Fruit fly (Drosophila melanogaster) whole organism, embryonic: ENCODE data around the gene CG46462.

Experiments used
- Atf3 ChIP-seq: fragments of 200-800 bp; sonication (Bioruptor generic); optimal IDR thresholded peaks from 3 replicates; lab custom pipeline; 2016; ENCODE audit warnings: missing biosample characterization, missing genetic modification characterization
- CG12155 ChIP-seq: fragments of 200-800 bp; sonication (Bioruptor generic); optimal IDR thresholded peaks from 3 replicates; lab custom pipeline; 2016; ENCODE audit warnings: missing biosample characterization, missing genetic modification characterization
- CG12769 ChIP-seq: fragments of 200-800 bp; sonication (Bioruptor generic); optimal IDR thresholded peaks from 2 replicates; lab custom pipeline; 2019; ENCODE audit warnings: missing biosample characterization, mild to moderate bottlenecking, missing genetic modification characterization, moderate library complexity
- CG14860 ChIP-seq: fragments of 200-800 bp; sonication (Bioruptor generic); IDR thresholded peaks from 3 replicates; pipeline ENCODE4 v1.3.6; 2022; ENCODE audit warnings: missing biosample characterization, missing genetic modification characterization; ENCODE audit not compliant: partially characterized antibody
- CG1603 ChIP-seq: fragments of 200-800 bp; sonication (Bioruptor generic); optimal IDR thresholded peaks from 2 replicates; lab custom pipeline; 2019; ENCODE audit warnings: missing biosample characterization, mild to moderate bottlenecking, missing genetic modification characterization, moderate library complexity
- CG16779 ChIP-seq: fragments of 200-800 bp; sonication (Bioruptor generic); IDR thresholded peaks from 2 replicates; pipeline ENCODE4 v1.3.6; 2022; ENCODE audit warnings: missing biosample characterization, missing genetic modification characterization
- CG17385 ChIP-seq: fragments of 200-800 bp; sonication (Bioruptor generic); optimal IDR thresholded peaks from 3 replicates; lab custom pipeline; 2018; ENCODE audit warnings: missing biosample characterization, mild to moderate bottlenecking, missing genetic modification characterization
- CG18764 ChIP-seq: fragments of 200-800 bp; sonication (Bioruptor generic); optimal IDR thresholded peaks from 3 replicates; lab custom pipeline; 2016; ENCODE audit warnings: missing biosample characterization, missing genetic modification characterization
- CG2116 ChIP-seq: fragments of 200-800 bp; sonication (Bioruptor generic); optimal IDR thresholded peaks from 3 replicates; lab custom pipeline; 2018; ENCODE audit warnings: missing biosample characterization, mild to moderate bottlenecking, missing genetic modification characterization
- CG2199 ChIP-seq: fragments of 200-800 bp; sonication (Bioruptor generic); IDR thresholded peaks from 3 replicates; pipeline ENCODE4 v1.3.6; 2022; ENCODE audit warnings: missing biosample characterization, missing genetic modification characterization
- CG32767 ChIP-seq: fragments of 200-800 bp; sonication (Bioruptor generic); IDR thresholded peaks from 2 replicates; pipeline ENCODE4 v1.3.6; 2022; ENCODE audit warnings: missing biosample characterization, missing genetic modification characterization
- CG4424 ChIP-seq: fragments of 200-800 bp; sonication (Bioruptor generic); optimal IDR thresholded peaks from 3 replicates; lab custom pipeline; 2016; ENCODE audit warnings: missing biosample characterization, missing genetic modification characterization
- CG4707 ChIP-seq: fragments of 200-800 bp; sonication (Bioruptor generic); optimal IDR thresholded peaks from 2 replicates; lab custom pipeline; 2018; ENCODE audit warnings: missing biosample characterization, mild to moderate bottlenecking, missing genetic modification characterization, moderate library complexity
- CG7928 ChIP-seq: fragments of 200-800 bp; sonication (Bioruptor generic); optimal IDR thresholded peaks from 2 replicates; lab custom pipeline; 2017; ENCODE audit warnings: missing biosample characterization, mild to moderate bottlenecking, missing genetic modification characterization
- CG8290 ChIP-seq, 3 experiments: fragments of 200-800 bp; sonication (Bioruptor generic); optimal IDR thresholded peaks; 2 replicates each; lab custom pipeline; 2016 to 2019; ENCODE audit warnings: missing biosample characterization in 3 of 3, missing genetic modification characterization in 3 of 3, mild to moderate bottlenecking in 2 of 3, moderate library complexity in 1 of 3
- D ChIP-seq, 2 experiments: fragments of 200-800 bp in 1 of 2; fragments of >200 bp in 1 of 2; sonication (Bioruptor generic) in 1 of 2; optimal IDR thresholded peaks; 2 replicates in 1 of 2; 3 replicates in 1 of 2; lab custom pipeline; 2017; ENCODE audit warnings: mild to moderate bottlenecking in 1 of 2, missing biosample characterization in 1 of 2, missing genetic modification characterization in 1 of 2, missing genetic modification reagents in 1 of 2
- Deaf1 ChIP-seq: fragments of 200-800 bp; optimal IDR thresholded peaks from 3 replicates; lab custom pipeline; 2019; ENCODE audit warnings: missing biosample characterization, mild to moderate bottlenecking, missing genetic modification characterization, moderate library complexity
- Dll ChIP-seq: fragments of 200-800 bp; sonication (Bioruptor generic); IDR thresholded peaks from 4 replicates; pipeline ENCODE4 v1.3.6; 2022; ENCODE audit warnings: missing biosample characterization, missing genetic modification characterization; ENCODE audit not compliant: partially characterized antibody
- E2f2 ChIP-seq: fragments of 200-800 bp; sonication (Bioruptor generic); IDR thresholded peaks from 2 replicates; pipeline ENCODE4 v1.3.6; 2022; ENCODE audit warnings: missing biosample characterization, missing genetic modification characterization
- Eip74EF ChIP-seq, 2 experiments: fragments of 200-800 bp in 1 of 2; fragments of >200 bp in 1 of 2; sonication (Bioruptor generic) in 1 of 2; optimal IDR thresholded peaks; 2 replicates each; lab custom pipeline; 2017 to 2019; ENCODE audit warnings: missing biosample characterization in 2 of 2, missing genetic modification characterization in 2 of 2, mild to moderate bottlenecking in 1 of 2, moderate library complexity in 1 of 2
- Med ChIP-seq: fragments of 200-800 bp; sonication (Bioruptor generic); peaks from one replicate; lab custom pipeline; 2016; ENCODE audit warnings: missing biosample characterization, missing genetic modification characterization, mild to moderate bottlenecking, inconsistent platforms, moderate library complexity
- Scr ChIP-seq: fragments of 200-800 bp; sonication (Bioruptor generic); IDR thresholded peaks from 2 replicates; pipeline ENCODE4 v1.3.6; 2022; ENCODE audit warnings: missing biosample characterization, missing genetic modification characterization; ENCODE audit not compliant: partially characterized antibody
- Sry-β ChIP-seq: fragments of 200-800 bp; sonication (Bioruptor generic); optimal IDR thresholded peaks from 2 replicates; lab custom pipeline; 2018; ENCODE audit warnings: missing biosample characterization, mild to moderate bottlenecking, missing genetic modification characterization, moderate library complexity
- Xrp1 ChIP-seq: fragments of 200-800 bp; sonication (Bioruptor generic); IDR thresholded peaks from 2 replicates; pipeline ENCODE4 v1.3.6; 2022; ENCODE audit warnings: missing biosample characterization, missing genetic modification characterization
- ab ChIP-seq: fragments of 200-800 bp; sonication (Bioruptor generic); optimal IDR thresholded peaks from 2 replicates; lab custom pipeline; 2016; ENCODE audit warnings: missing biosample characterization, missing genetic modification characterization
- ac ChIP-seq: fragments of 200-800 bp; sonication (Bioruptor generic); optimal IDR thresholded peaks from 3 replicates; lab custom pipeline; 2017; ENCODE audit warnings: missing biosample characterization, mild to moderate bottlenecking, missing genetic modification characterization
- amos ChIP-seq: fragments of 200-800 bp; sonication (Bioruptor generic); IDR thresholded peaks from 2 replicates; pipeline ENCODE4 v1.3.6; 2022; ENCODE audit warnings: missing biosample characterization, missing genetic modification characterization; ENCODE audit not compliant: partially characterized antibody
- eve ChIP-seq, 2 experiments: fragments of >200 bp; optimal IDR thresholded peaks; 2 replicates each; lab custom pipeline; 2017; ENCODE audit warnings: missing biosample characterization in 2 of 2, missing genetic modification characterization in 2 of 2
- gcm ChIP-seq: fragments of 200-800 bp; sonication (Bioruptor generic); optimal IDR thresholded peaks from 2 replicates; lab custom pipeline; 2019; ENCODE audit warnings: missing biosample characterization, mild to moderate bottlenecking, missing genetic modification characterization, moderate library complexity
- gem ChIP-seq: fragments of 200-800 bp; sonication (Bioruptor generic); optimal IDR thresholded peaks from 2 replicates; lab custom pipeline; 2019; ENCODE audit warnings: missing biosample characterization, mild to moderate bottlenecking, missing genetic modification characterization, moderate library complexity
- hkb ChIP-seq, 2 experiments: fragments of 200-800 bp in 1 of 2; fragments of >200 bp in 1 of 2; sonication (Bioruptor generic) in 1 of 2; IDR thresholded peaks in 1 of 2; optimal IDR thresholded peaks in 1 of 2; 2 replicates each; pipeline versions ENCODE4 v1.3.6 to Lab custom; 2017 to 2022; ENCODE audit warnings: missing biosample characterization in 1 of 2, missing genetic modification characterization in 1 of 2
- kni ChIP-seq: fragments of 200-800 bp; sonication (Bioruptor generic); optimal IDR thresholded peaks from 3 replicates; lab custom pipeline; 2017; ENCODE audit warnings: mild to moderate bottlenecking, missing biosample characterization, missing genetic modification reagents, missing genetic modification characterization
- mam ChIP-seq: fragments of 200-800 bp; sonication (Bioruptor generic); optimal IDR thresholded peaks from 3 replicates; lab custom pipeline; 2016; ENCODE audit warnings: missing biosample characterization, missing genetic modification characterization
- mirr ChIP-seq: fragments of 200-800 bp; sonication (Bioruptor generic); optimal IDR thresholded peaks from 3 replicates; lab custom pipeline; 2018; ENCODE audit warnings: missing biosample characterization, mild to moderate bottlenecking, missing genetic modification characterization
- nau ChIP-seq: fragments of 200-800 bp; sonication (Bioruptor generic); optimal IDR thresholded peaks from 3 replicates; lab custom pipeline; 2017; ENCODE audit warnings: missing biosample characterization, mild to moderate bottlenecking, missing genetic modification characterization, missing genetic modification reagents
- nom ChIP-seq: fragments of 200-800 bp; sonication (Bioruptor generic); optimal IDR thresholded peaks from 2 replicates; lab custom pipeline; 2017; ENCODE audit warnings: missing biosample characterization, missing genetic modification characterization, mild to moderate bottlenecking, moderate library complexity, missing genetic modification reagents
- pfk ChIP-seq: fragments of 200-800 bp; sonication (Bioruptor generic); optimal IDR thresholded peaks from 2 replicates; lab custom pipeline; 2018; ENCODE audit warnings: missing biosample characterization, mild to moderate bottlenecking, missing genetic modification characterization, moderate library complexity
- pros ChIP-seq: fragments of 200-800 bp; sonication (Bioruptor generic); optimal IDR thresholded peaks from 3 replicates; lab custom pipeline; 2019; ENCODE audit warnings: missing biosample characterization, mild to moderate bottlenecking, missing genetic modification characterization, moderate library complexity
- row ChIP-seq: fragments of 200-800 bp; sonication (Bioruptor generic); IDR thresholded peaks from 3 replicates; pipeline ENCODE4 v1.3.6; 2022; ENCODE audit warnings: missing biosample characterization, missing genetic modification characterization
- sd ChIP-seq: fragments of 200-800 bp; sonication (Bioruptor generic); optimal IDR thresholded peaks from 3 replicates; lab custom pipeline; 2018; ENCODE audit warnings: missing biosample characterization, mild to moderate bottlenecking, missing genetic modification characterization, moderate library complexity
- sens ChIP-seq: fragments of 200-800 bp; sonication (Bioruptor generic); peaks from one replicate; lab custom pipeline; 2016; ENCODE audit warnings: missing biosample characterization, missing genetic modification characterization
- sna ChIP-seq: fragments of 200-800 bp; sonication (Bioruptor generic); IDR thresholded peaks from 2 replicates; pipeline ENCODE4 v1.3.6; 2022; ENCODE audit warnings: missing biosample characterization, missing genetic modification characterization; ENCODE audit not compliant: partially characterized antibody
- sug ChIP-seq: fragments of 200-800 bp; optimal IDR thresholded peaks from 2 replicates; lab custom pipeline; 2019; ENCODE audit warnings: missing biosample characterization, mild to moderate bottlenecking, missing genetic modification characterization, moderate library complexity
- twi ChIP-seq: fragments of 200-800 bp; optimal IDR thresholded peaks from 2 replicates; lab custom pipeline; 2019; ENCODE audit warnings: missing biosample characterization, mild to moderate bottlenecking, missing genetic modification characterization, moderate library complexity
- wek ChIP-seq: fragments of 200-800 bp; sonication (Bioruptor generic); optimal IDR thresholded peaks from 3 replicates; lab custom pipeline; 2018; ENCODE audit warnings: missing biosample characterization, mild to moderate bottlenecking, missing genetic modification characterization, moderate library complexity
- zfh1 ChIP-seq: fragments of 200-800 bp; sonication (Bioruptor generic); IDR thresholded peaks from 3 replicates; pipeline ENCODE4 v1.3.6; 2022; ENCODE audit warnings: missing biosample characterization, missing genetic modification characterization

Gene CG46462

dm6 chr3L:19899308-19899927, 32.1 kb upstream of the CG46462 start:
- 0 out of 4 replicates have a peak, but pooled peaks have one; percentile 35 for TF ChIP-seq Dll
- no peak for TF ChIP-seq CG16779 (GFP tag; lab: Robert Waterston, UW)
- TF ChIP-seq CG2116 (GFP tag; lab: Kevin White, UChicago), result peak; percentile 22
- peak; percentile 10 for TF ChIP-seq CG1603 (tag; lab: Kevin White, UChicago)
- peak; percentile 44 for TF ChIP-seq pfk (GFP tag; lab: Kevin White, UChicago)
- TF ChIP-seq Med, result peak; percentile 21
- peak; percentile 13 for TF ChIP-seq gem (tag; lab: Kevin White, UChicago)
- peak; percentile 0 for TF ChIP-seq nom (GFP tag; lab: Kevin White, UChicago)
- peak; percentile 89 for TF ChIP-seq twi
- peak; percentile 73 for TF ChIP-seq CG17385
- TF ChIP-seq ac (GFP tag; lab: Kevin White, UChicago), result peak; percentile 36
- TF ChIP-seq ab (GFP tag; lab: Kevin White, UChicago), result no peak
- peak; percentile 13 for TF ChIP-seq CG4424 (GFP tag; lab: Kevin White, UChicago)
- no peak for TF ChIP-seq CG14860 (GFP tag; lab: Robert Waterston, UW)
- TF ChIP-seq CG7928 (GFP tag; lab: Kevin White, UChicago), result peak; percentile 42
- TF ChIP-seq CG8290 (GFP tag; optimal IDR thresholded peaks at IDR 0.05; lab: Kevin White, UChicago), result no peak
- peak in 1 of 2 experiments; percentile 42 for TF ChIP-seq CG8290 (tag; optimal IDR thresholded peaks at IDR 0.05; lab: Kevin White, UChicago)
- peak; percentile 89 for TF ChIP-seq D (optimal IDR thresholded peaks at IDR 0.05; lab: Kevin White, UChicago)
- TF ChIP-seq D (GFP tag; optimal IDR thresholded peaks at IDR 0.05; lab: Kevin White, UChicago), result no peak
- 0 out of 2 replicates have a peak, but pooled peaks have one; percentile 27 for TF ChIP-seq amos (GFP tag; lab: Robert Waterston, UW)
- TF ChIP-seq row, result 0 out of 3 replicates have a peak, but pooled peaks have one; percentile 7
- TF ChIP-seq Eip74EF (GFP tag; optimal IDR thresholded peaks at IDR 0.05; lab: Kevin White, UChicago), result peak in 1 of 2 experiments; percentile 23
- TF ChIP-seq CG12769, result peak; percentile 44
- TF ChIP-seq CG12155 (GFP tag; lab: Kevin White, UChicago), result no peak
- no peak for TF ChIP-seq eve (GFP tag; optimal IDR thresholded peaks at IDR 0.05; lab: Kevin White, UChicago)
- peak; percentile 40 for TF ChIP-seq nau (GFP tag; lab: Kevin White, UChicago)
- TF ChIP-seq pros (GFP tag; lab: Kevin White, UChicago), result peak; percentile 97
- 0 out of 3 replicates have a peak, but pooled peaks have one; percentile 36 for TF ChIP-seq zfh1
- peak; percentile 57 for TF ChIP-seq Deaf1 (tag; lab: Kevin White, UChicago)
- no peak for TF ChIP-seq Sry-β (GFP tag; lab: Kevin White, UChicago)
- TF ChIP-seq Xrp1 (GFP tag; lab: Robert Waterston, UW), result peak; percentile 32; the same call in 1 of the 2 replicates
- peak; percentile 30; the same call in 1 of the 2 replicates for TF ChIP-seq Scr (GFP tag; lab: Robert Waterston, UW)
- no peak for TF ChIP-seq mam (GFP tag; lab: Kevin White, UChicago)
- peak; percentile 96 for TF ChIP-seq kni (GFP tag; lab: Kevin White, UChicago)
- peak; percentile 5 for TF ChIP-seq sug (tag; lab: Kevin White, UChicago)
- TF ChIP-seq CG4707, result no peak
- TF ChIP-seq sna (GFP tag; lab: Robert Waterston, UW), result peak; percentile 33; the same call in 1 of the 2 replicates
- peak; percentile 14 for TF ChIP-seq mirr (GFP tag; lab: Kevin White, UChicago)
- no peak for TF ChIP-seq hkb (optimal IDR thresholded peaks at IDR 0.05; lab: Kevin White, UChicago)
- TF ChIP-seq hkb (GFP tag; IDR thresholded peaks at IDR 0.05; lab: Robert Waterston, UW), result 0 out of 2 replicates have a peak, but pooled peaks have one; percentile 12
- TF ChIP-seq wek (GFP tag; lab: Kevin White, UChicago), result peak; percentile 30
- no peak for TF ChIP-seq CG18764 (GFP tag; lab: Kevin White, UChicago)
- TF ChIP-seq sens (GFP tag; lab: Kevin White, UChicago), result peak; percentile 91
- peak; percentile 81; the same call in 1 of the 2 replicates for TF ChIP-seq CG32767 (GFP tag; lab: Robert Waterston, UW)
- peak; percentile 68 for TF ChIP-seq sd (tag; lab: Kevin White, UChicago)
- no peak for TF ChIP-seq Atf3 (GFP tag; lab: Kevin White, UChicago)
- peak; percentile 10 for TF ChIP-seq gcm (GFP tag; lab: Kevin White, UChicago)
- peak; percentile 65; the same call in 1 of the 3 replicates for TF ChIP-seq CG2199 (GFP tag; lab: Robert Waterston, UW)
- 0 out of 2 replicates have a peak, but pooled peaks have one; percentile 6 for TF ChIP-seq E2f2
